Worm (Caenorhabditis elegans) whole organism, L4/young adult: ENCODE results near the gene ZK686.5.

ENCODE experiments used
- W03F9.2 ChIP-seq: fragments of 150-350 bp; optimal IDR thresholded peaks from 2 replicates; lab custom pipeline; 2014; ENCODE audit warnings: missing biosample characterization, missing genetic modification characterization
- him-1 ChIP-seq: sonication (generic microtip); optimal IDR thresholded peaks from 2 replicates; lab custom pipeline; 2016; ENCODE audit warnings: missing genotype, missing genetic modification reagents, missing genetic modification characterization, missing compliant biosample characterization

DNA sequence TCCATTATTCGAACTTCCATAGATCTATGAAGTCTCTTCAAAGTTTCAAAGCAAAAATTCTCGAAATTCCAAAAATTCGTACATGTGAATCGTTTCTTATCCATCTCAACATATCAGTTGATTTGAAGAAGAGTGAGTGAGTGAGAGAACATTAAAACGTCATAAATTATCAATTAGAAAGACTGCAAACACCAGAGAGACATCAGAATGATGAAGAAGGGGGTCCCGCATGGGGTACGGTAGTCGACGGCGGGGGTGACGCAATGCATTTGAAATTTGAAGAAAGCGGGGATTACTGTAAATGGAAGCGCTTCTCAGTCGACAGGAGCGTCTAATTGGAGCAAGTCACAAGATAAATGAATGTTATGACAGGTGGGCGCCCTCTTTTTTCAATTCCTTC, 23.2 kb upstream of the ZK686.5 start:
- no peak for TF ChIP-seq him-1 (tag; lab: Kevin White, UChicago)
- no peak for TF ChIP-seq W03F9.2 (tag; lab: Kevin White, UChicago)
